Worm (Caenorhabditis elegans) whole organism, L3 larva: ENCODE measurements around the gene fbxb-1.

Experiments
- elt-3 ChIP-seq, 3 experiments: fragments of 150-350 bp in 1 of 3; sonication (generic microtip) in 2 of 3; optimal IDR thresholded peaks; 2 replicates in 2 of 3; 4 replicates in 1 of 3; lab custom pipeline; 2014 to 2017; ENCODE audit warnings: missing biosample characterization in 3 of 3, missing genetic modification characterization in 3 of 3
- lin-15B ChIP-seq: fragments of 150-350 bp; optimal IDR thresholded peaks from 2 replicates; lab custom pipeline; 2014; ENCODE audit warnings: missing biosample characterization, missing genetic modification characterization
- mdl-1 ChIP-seq: fragments of 150-350 bp; optimal IDR thresholded peaks from 2 replicates; lab custom pipeline; 2014; ENCODE audit warnings: missing biosample characterization, missing genetic modification characterization
- pha-4 ChIP-seq: fragments of 150-350 bp; optimal IDR thresholded peaks from 2 replicates; lab custom pipeline; 2014; ENCODE audit warnings: missing biosample characterization, missing genetic modification reagents, missing genetic modification characterization
- pqm-1 ChIP-seq: fragments of 150-350 bp; optimal IDR thresholded peaks from 2 replicates; lab custom pipeline; 2017; ENCODE audit warnings: missing biosample characterization, missing genetic modification characterization, inconsistent platforms
- unc-62 ChIP-seq: fragments of 150-350 bp; sonication (generic microtip); optimal IDR thresholded peaks from 4 replicates; lab custom pipeline; 2014; ENCODE audit warnings: missing biosample characterization, missing genetic modification reagents, missing genetic modification characterization

- TF ChIP-seq pha-4 (tag; lab: Kevin White, UChicago) (no peak), pqm-1 (tag; lab: Kevin White, UChicago) (no peak), elt-3 (tag; optimal IDR thresholded peaks at IDR 0.05; lab: Kevin White, UChicago) (no peak), lin-15B (tag; lab: Kevin White, UChicago) (no peak), unc-62 (no peak), mdl-1 (no peak)
These were observed 48.1 kb downstream of the fbxb-1 start, which contains the start of the genes F55C9.3 and fbxb-57 for ce11 chrV:19288073-19288805.
